Fruit fly (Drosophila melanogaster): ENCODE measurements around the gene CG14024.

DNA sequence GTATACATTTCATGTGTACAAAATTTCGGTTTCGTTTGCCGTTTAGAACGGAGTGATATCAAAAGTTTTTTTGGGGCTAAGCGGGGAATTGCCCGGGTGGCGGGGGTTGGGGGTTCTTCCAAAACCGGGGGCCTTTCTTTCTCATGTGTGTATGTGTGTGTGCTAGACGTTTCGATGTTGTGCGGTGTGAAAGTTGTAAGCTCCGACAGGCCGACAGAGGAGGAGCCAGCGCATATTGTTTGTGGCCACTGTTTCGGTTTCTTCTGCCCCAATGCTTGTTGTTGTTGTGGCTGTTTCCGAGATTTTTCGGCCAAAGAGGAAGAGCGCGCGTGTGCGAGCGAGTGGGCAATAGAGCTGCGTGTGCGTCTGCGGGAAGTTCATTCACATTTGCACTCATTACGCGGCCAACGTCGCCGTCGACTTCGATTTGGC lies 14.4 kb downstream of the CG14024 start:
- TF ChIP-seq CG8478 (optimal IDR thresholded peaks at IDR 0.05) (no peak), usp (GFP tag; optimal IDR thresholded peaks at IDR 0.05) (no peak), pan (optimal IDR thresholded peaks at IDR 0.05) (no peak), psq (optimal IDR thresholded peaks at IDR 0.05) (no peak)
